Worm (Caenorhabditis elegans): ENCODE results near the gene flh-2.

DNA sequence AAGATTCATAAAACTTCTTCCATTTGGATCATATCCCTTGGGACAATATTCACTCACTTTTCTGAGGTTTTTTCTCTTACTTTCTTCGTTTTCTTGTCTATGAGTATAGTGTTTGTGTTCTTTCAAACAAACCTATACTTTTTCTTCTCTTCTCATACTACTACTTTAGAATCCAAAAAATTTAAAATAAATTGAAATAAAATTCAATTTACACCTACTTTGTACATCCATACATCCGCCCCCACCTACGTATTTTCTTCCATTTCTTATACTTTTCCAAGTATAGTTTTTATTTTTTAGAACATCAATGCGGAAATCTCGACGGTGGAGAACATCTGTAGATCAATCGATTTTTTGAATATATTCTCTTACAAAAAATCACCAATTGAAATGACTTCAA is 13.3 kb downstream of the flh-2 start, which contains the start of gene nca-2:
- TF ChIP-seq him-1 (tag; optimal IDR thresholded peaks at IDR 0.05) (no peak), dao-5 (tag; optimal IDR thresholded peaks at IDR 0.05) (no peak)

All from whole organism, L4/young adult.